Worm (Caenorhabditis elegans) whole organism, L4/young adult: ENCODE data around the gene Y38H6C.18.

Experiments used
- dao-5 ChIP-seq: sonication (generic microtip); optimal IDR thresholded peaks from 2 replicates; lab custom pipeline; 2016; ENCODE audit warnings: missing genotype, missing genetic modification characterization, moderate library complexity, missing compliant biosample characterization
- him-1 ChIP-seq: sonication (generic microtip); optimal IDR thresholded peaks from 2 replicates; lab custom pipeline; 2016; ENCODE audit warnings: missing genotype, missing genetic modification reagents, missing genetic modification characterization, missing compliant biosample characterization

DNA sequence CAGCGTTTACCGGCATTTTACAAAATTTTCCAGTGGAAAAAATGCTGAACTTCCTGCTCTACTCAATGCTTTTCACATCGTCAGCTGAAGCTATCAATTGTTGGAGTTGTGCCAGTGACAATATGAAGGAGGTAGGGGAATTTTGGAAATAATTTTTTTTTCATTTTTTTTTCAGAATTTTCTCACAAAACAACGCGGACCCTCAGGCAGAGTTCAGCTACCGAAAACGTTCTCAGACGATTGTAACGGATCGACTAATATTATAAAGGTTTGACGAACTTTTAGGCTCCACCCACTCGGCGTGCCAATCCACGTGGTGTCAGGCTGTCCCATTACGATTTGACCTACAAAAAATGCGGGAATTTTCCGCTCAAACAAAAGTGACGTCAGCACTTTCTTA lies 32.6 kb upstream of the Y38H6C.18 start, which contains the start of gene F26F2.8:
- no peak for TF ChIP-seq dao-5 (tag; lab: Kevin White, UChicago)
- TF ChIP-seq him-1 (tag; lab: Kevin White, UChicago), result no peak
